Fruit fly (Drosophila melanogaster) Kc167 (cell line): ENCODE data around the gene CG11714.

Experiments
- Sin3A ChIP-seq: fragments of >200 bp; optimal IDR thresholded peaks from 2 replicates; lab custom pipeline; 2018; ENCODE audit warnings: missing external identifiers
- psq ChIP-seq: fragments of >200 bp; optimal IDR thresholded peaks from 2 replicates; lab custom pipeline; 2017; ENCODE audit warnings: missing external identifiers
- ttk ChIP-seq: sonication (Bioruptor generic); optimal IDR thresholded peaks from 2 replicates; lab custom pipeline; 2017; ENCODE audit warnings: missing external identifiers

dm6 chr3L:11536132-11536531 is 13.6 kb upstream of the CG11714 start:
- TF ChIP-seq Sin3A (lab: Kevin White, UChicago) (no peak), psq (lab: Kevin White, UChicago) (no peak), ttk (lab: Kevin White, UChicago) (no peak)
